Fruit fly (Drosophila melanogaster) whole organism, prepupa: ENCODE data around the gene colt.

Experiments
- Blimp-1 ChIP-seq: fragments of 200-800 bp; sonication (Bioruptor generic); optimal IDR thresholded peaks from 3 replicates; lab custom pipeline; 2017; ENCODE audit warnings: missing biosample characterization, missing genetic modification characterization, mild to moderate bottlenecking, moderate library complexity, missing genetic modification reagents
- CG10631 ChIP-seq: fragments of 200-800 bp; sonication (Bioruptor generic); optimal IDR thresholded peaks from 2 replicates; lab custom pipeline; 2016; ENCODE audit warnings: missing biosample characterization, missing genetic modification characterization
- CG10669 ChIP-seq: fragments of 200-800 bp; sonication (Bioruptor generic); optimal IDR thresholded peaks from 3 replicates; lab custom pipeline; 2018; ENCODE audit warnings: missing biosample characterization, mild to moderate bottlenecking, missing genetic modification characterization, moderate library complexity
- CG11902 ChIP-seq: fragments of 200-800 bp; sonication (Bioruptor generic); optimal IDR thresholded peaks from 3 replicates; lab custom pipeline; 2016; ENCODE audit warnings: missing biosample characterization, missing genetic modification characterization
- CG15336 ChIP-seq: fragments of 200-800 bp; sonication (Bioruptor generic); IDR thresholded peaks from 2 replicates; pipeline ENCODE4 v1.3.6; 2022; ENCODE audit warnings: missing biosample characterization, missing genetic modification characterization
- CG1621 ChIP-seq: fragments of 200-800 bp; sonication (Bioruptor generic); optimal IDR thresholded peaks from 3 replicates; lab custom pipeline; 2018; ENCODE audit warnings: missing biosample characterization, mild to moderate bottlenecking, missing genetic modification characterization
- CG16779 ChIP-seq: fragments of 200-800 bp; sonication (Bioruptor generic); optimal IDR thresholded peaks from 3 replicates; lab custom pipeline; 2017; ENCODE audit warnings: missing biosample characterization, mild to moderate bottlenecking, missing genetic modification characterization
- CG3032 ChIP-seq: fragments of 200-800 bp; optimal IDR thresholded peaks from 2 replicates; lab custom pipeline; 2019; ENCODE audit warnings: missing biosample characterization, mild to moderate bottlenecking, missing genetic modification characterization, moderate library complexity
- CG3919 ChIP-seq: fragments of 200-800 bp; sonication (Bioruptor generic); optimal IDR thresholded peaks from 3 replicates; lab custom pipeline; 2016; ENCODE audit warnings: missing biosample characterization, missing genetic modification characterization
- CG4318 ChIP-seq: fragments of 200-800 bp; sonication (Bioruptor generic); optimal IDR thresholded peaks from 3 replicates; lab custom pipeline; 2017; ENCODE audit warnings: missing biosample characterization, mild to moderate bottlenecking, missing genetic modification characterization
- CG6276 ChIP-seq: fragments of 200-800 bp; sonication (Bioruptor generic); optimal IDR thresholded peaks from 2 replicates; lab custom pipeline; 2017; ENCODE audit warnings: missing biosample characterization, mild to moderate bottlenecking, missing genetic modification characterization
- CG6792 ChIP-seq: fragments of 200-800 bp; sonication (Bioruptor generic); optimal IDR thresholded peaks from 3 replicates; lab custom pipeline; 2016; ENCODE audit warnings: missing biosample characterization, missing genetic modification characterization
- CG6808 ChIP-seq: fragments of 200-800 bp; sonication (Bioruptor generic); optimal IDR thresholded peaks from 3 replicates; lab custom pipeline; 2017; ENCODE audit warnings: missing biosample characterization, missing genetic modification characterization, mild to moderate bottlenecking, moderate library complexity, missing genetic modification reagents
- CG6854 ChIP-seq: fragments of 200-800 bp; sonication (Bioruptor generic); optimal IDR thresholded peaks from 2 replicates; lab custom pipeline; 2017; ENCODE audit warnings: missing biosample characterization, mild to moderate bottlenecking, missing genetic modification characterization
- CG7368 ChIP-seq: fragments of 200-800 bp; sonication (Bioruptor generic); optimal IDR thresholded peaks from 3 replicates; lab custom pipeline; 2016; ENCODE audit warnings: missing biosample characterization, missing genetic modification characterization
- CG8119 ChIP-seq: fragments of 200-800 bp; sonication (Bioruptor generic); IDR thresholded peaks from 3 replicates; pipeline ENCODE4 v1.3.6; 2022; ENCODE audit warnings: missing biosample characterization, missing genetic modification characterization
- CG8319 ChIP-seq: fragments of 200-800 bp; sonication (Bioruptor generic); optimal IDR thresholded peaks from 3 replicates; lab custom pipeline; 2016; ENCODE audit warnings: missing biosample characterization, missing genetic modification characterization
- CG8632 ChIP-seq: fragments of 200-800 bp; sonication (Bioruptor generic); optimal IDR thresholded peaks from 3 replicates; lab custom pipeline; 2016; ENCODE audit warnings: missing biosample characterization, missing genetic modification characterization
- CG9139 ChIP-seq: fragments of 200-800 bp; sonication (Bioruptor generic); optimal IDR thresholded peaks from 3 replicates; lab custom pipeline; 2017; ENCODE audit warnings: missing biosample characterization, mild to moderate bottlenecking, missing genetic modification characterization
- Eip78C ChIP-seq: fragments of 200-800 bp; sonication (Bioruptor generic); peaks from one replicate; lab custom pipeline; 2016; ENCODE audit warnings: missing biosample characterization, missing genetic modification characterization
- Ets21C ChIP-seq: fragments of 200-800 bp; sonication (Bioruptor generic); optimal IDR thresholded peaks from 3 replicates; lab custom pipeline; 2016; ENCODE audit warnings: missing biosample characterization, missing genetic modification characterization
- Ets96B ChIP-seq: fragments of 200-800 bp; optimal IDR thresholded peaks from 2 replicates; lab custom pipeline; 2019; ENCODE audit warnings: missing biosample characterization, mild to moderate bottlenecking, missing genetic modification characterization, moderate library complexity
- Hr38 ChIP-seq: sonication (Bioruptor generic); optimal IDR thresholded peaks from 2 replicates; lab custom pipeline; 2016; ENCODE audit warnings: missing biosample characterization, missing genetic modification characterization
- Hr39 ChIP-seq: fragments of 200-800 bp; sonication (Bioruptor generic); optimal IDR thresholded peaks from 2 replicates; lab custom pipeline; 2016; ENCODE audit warnings: missing biosample characterization, missing genetic modification characterization
- Hr4 ChIP-seq: fragments of 200-800 bp; sonication (Bioruptor generic); optimal IDR thresholded peaks from 3 replicates; lab custom pipeline; 2016; ENCODE audit warnings: missing biosample characterization, missing genetic modification characterization
- Lpt ChIP-seq: fragments of 200-800 bp; sonication (Bioruptor generic); optimal IDR thresholded peaks from 3 replicates; lab custom pipeline; 2016; ENCODE audit warnings: missing biosample characterization, missing genetic modification characterization
- Met ChIP-seq: fragments of 200-800 bp; sonication (Bioruptor generic); optimal IDR thresholded peaks from 3 replicates; lab custom pipeline; 2016; ENCODE audit warnings: missing biosample characterization, missing genetic modification characterization
- OdsH ChIP-seq: fragments of 200-800 bp; sonication (Bioruptor generic); optimal IDR thresholded peaks from 3 replicates; lab custom pipeline; 2016; ENCODE audit warnings: missing biosample characterization, missing genetic modification characterization
- Smox ChIP-seq: fragments of 200-800 bp; sonication (Bioruptor generic); optimal IDR thresholded peaks from 3 replicates; lab custom pipeline; 2016; ENCODE audit warnings: missing biosample characterization, missing genetic modification characterization
- Sox14 ChIP-seq: fragments of 200-800 bp; sonication (Bioruptor generic); optimal IDR thresholded peaks from 3 replicates; lab custom pipeline; 2016; ENCODE audit warnings: missing biosample characterization, missing genetic modification characterization
- achi ChIP-seq: fragments of 200-800 bp; sonication (Bioruptor generic); optimal IDR thresholded peaks from 3 replicates; lab custom pipeline; 2016; ENCODE audit warnings: missing biosample characterization, missing genetic modification characterization
- acj6 ChIP-seq: fragments of 200-800 bp; sonication (Bioruptor generic); optimal IDR thresholded peaks from 3 replicates; lab custom pipeline; 2016; ENCODE audit warnings: missing biosample characterization, missing genetic modification characterization
- cyc ChIP-seq: fragments of 200-800 bp; sonication (Bioruptor generic); optimal IDR thresholded peaks from 3 replicates; lab custom pipeline; 2016; ENCODE audit warnings: missing biosample characterization, missing genetic modification characterization
- dac ChIP-seq: fragments of 200-800 bp; sonication (Bioruptor generic); optimal IDR thresholded peaks from 2 replicates; lab custom pipeline; 2017; ENCODE audit warnings: missing biosample characterization, mild to moderate bottlenecking, missing genetic modification characterization
- dsx ChIP-seq: fragments of 200-800 bp; optimal IDR thresholded peaks from 3 replicates; lab custom pipeline; 2019; ENCODE audit warnings: missing biosample characterization, mild to moderate bottlenecking, missing genetic modification characterization, moderate library complexity; ENCODE audit not compliant: poor library complexity, severe bottlenecking
- eg ChIP-seq: fragments of 200-800 bp; sonication (Bioruptor generic); IDR thresholded peaks from 3 replicates; pipeline ENCODE4 v1.3.6; 2022; ENCODE audit warnings: missing biosample characterization, missing genetic modification characterization
- esn ChIP-seq: fragments of 200-800 bp; sonication (Bioruptor generic); optimal IDR thresholded peaks from 2 replicates; lab custom pipeline; 2016; ENCODE audit warnings: missing biosample characterization, mild to moderate bottlenecking, missing genetic modification characterization, moderate library complexity
- fd59A ChIP-seq: fragments of 200-800 bp; sonication (Bioruptor generic); optimal IDR thresholded peaks from 2 replicates; lab custom pipeline; 2017; ENCODE audit warnings: missing biosample characterization, mild to moderate bottlenecking, missing genetic modification characterization, missing genetic modification reagents
- fd85E ChIP-seq: fragments of 200-800 bp; sonication (Bioruptor generic); optimal IDR thresholded peaks from 3 replicates; lab custom pipeline; 2016; ENCODE audit warnings: missing biosample characterization, missing genetic modification characterization
- fkh ChIP-seq: fragments of 200-800 bp; sonication (Bioruptor generic); optimal IDR thresholded peaks from 3 replicates; lab custom pipeline; 2017; ENCODE audit warnings: missing biosample characterization, mild to moderate bottlenecking, missing genetic modification characterization, moderate library complexity
- net ChIP-seq: fragments of 200-800 bp; sonication (Bioruptor generic); optimal IDR thresholded peaks from 3 replicates; lab custom pipeline; 2016; ENCODE audit warnings: missing biosample characterization, missing genetic modification characterization
- salr ChIP-seq, 2 experiments: fragments of 200-800 bp; sonication (Bioruptor generic); optimal IDR thresholded peaks; 3 replicates each; lab custom pipeline; 2016 to 2018; ENCODE audit warnings: missing biosample characterization in 2 of 2, missing genetic modification characterization in 2 of 2, mild to moderate bottlenecking in 1 of 2
- spab ChIP-seq: fragments of 200-800 bp; sonication (Bioruptor generic); optimal IDR thresholded peaks from 2 replicates; lab custom pipeline; 2017; ENCODE audit warnings: missing biosample characterization, mild to moderate bottlenecking, missing genetic modification characterization, missing genetic modification reagents
- ss ChIP-seq, 2 experiments: fragments of 200-800 bp; sonication (Bioruptor generic); optimal IDR thresholded peaks; 2 replicates in 1 of 2; 3 replicates in 1 of 2; lab custom pipeline; 2017 to 2018; ENCODE audit warnings: mild to moderate bottlenecking in 2 of 2, missing biosample characterization in 2 of 2, missing genetic modification characterization in 2 of 2, moderate library complexity in 1 of 2
- svp ChIP-seq: fragments of 200-800 bp; sonication (Bioruptor generic); peaks from one replicate; lab custom pipeline; 2016; ENCODE audit warnings: missing biosample characterization, missing genetic modification characterization
- topi ChIP-seq: fragments of 200-800 bp; sonication (Bioruptor generic); optimal IDR thresholded peaks from 3 replicates; lab custom pipeline; 2016; ENCODE audit warnings: missing biosample characterization, missing genetic modification characterization

Gene colt

DNA sequence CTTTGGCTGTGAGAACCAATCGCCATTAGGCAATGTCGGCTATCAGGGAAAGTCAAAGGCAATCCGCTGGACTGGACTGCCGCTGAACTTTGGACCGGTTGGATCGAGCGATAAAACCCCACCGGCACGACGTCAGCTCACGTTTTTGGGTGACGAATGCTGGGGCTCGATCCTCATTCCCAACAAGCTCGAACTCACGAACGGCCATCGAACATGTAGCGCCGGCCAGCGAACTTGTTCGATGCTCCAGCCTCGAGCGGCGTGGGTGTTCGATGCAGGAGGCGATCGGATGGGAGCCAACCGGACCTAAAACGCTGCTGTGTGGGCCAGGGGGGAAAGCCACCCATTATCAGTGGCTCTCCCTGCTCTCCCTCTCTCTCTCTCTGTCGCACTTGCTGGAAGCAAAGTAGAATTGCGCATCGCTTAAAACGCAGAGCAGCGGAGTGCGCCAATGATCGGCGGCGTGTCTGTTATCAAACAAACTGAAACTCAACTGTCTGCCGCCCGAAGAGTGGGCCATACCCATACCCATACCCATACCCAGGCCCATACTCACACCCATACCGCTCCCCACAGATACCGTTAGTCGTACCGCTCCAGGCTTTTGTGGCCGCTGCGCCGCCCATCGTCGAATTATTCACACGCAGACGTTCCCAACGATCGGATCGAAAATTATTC, 34.9 kb upstream of the colt start, which contains the start of gene daw (continued):
- TF ChIP-seq achi = peak; percentile 60
- peak; percentile 39 for TF ChIP-seq CG8319
- peak; percentile 25 for TF ChIP-seq dac (GFP tag; lab: Kevin White, UChicago)
- TF ChIP-seq Ets21C = no peak
- no peak for TF ChIP-seq OdsH (GFP tag; lab: Kevin White, UChicago)
- peak; percentile 72 for TF ChIP-seq CG3919 (GFP tag; lab: Kevin White, UChicago)
- TF ChIP-seq ss (GFP tag; optimal IDR thresholded peaks at IDR 0.05; lab: Kevin White, UChicago) = peak; percentile 84 to 88
- TF ChIP-seq fd85E (GFP tag; lab: Kevin White, UChicago) = peak; percentile 43
- no peak for TF ChIP-seq CG10631
- no peak for TF ChIP-seq CG6792
- peak; percentile 79 for TF ChIP-seq net (GFP tag; lab: Kevin White, UChicago)
- TF ChIP-seq acj6 (GFP tag; lab: Kevin White, UChicago) = no peak
- TF ChIP-seq CG11902 (GFP tag; lab: Kevin White, UChicago) = no peak
- peak; percentile 37 for TF ChIP-seq dsx (GFP tag; lab: Kevin White, UChicago)
- TF ChIP-seq CG7368 = peak; percentile 68
- peak; percentile 84 for TF ChIP-seq CG6276 (GFP tag; lab: Kevin White, UChicago)
- TF ChIP-seq cyc = no peak

DNA sequence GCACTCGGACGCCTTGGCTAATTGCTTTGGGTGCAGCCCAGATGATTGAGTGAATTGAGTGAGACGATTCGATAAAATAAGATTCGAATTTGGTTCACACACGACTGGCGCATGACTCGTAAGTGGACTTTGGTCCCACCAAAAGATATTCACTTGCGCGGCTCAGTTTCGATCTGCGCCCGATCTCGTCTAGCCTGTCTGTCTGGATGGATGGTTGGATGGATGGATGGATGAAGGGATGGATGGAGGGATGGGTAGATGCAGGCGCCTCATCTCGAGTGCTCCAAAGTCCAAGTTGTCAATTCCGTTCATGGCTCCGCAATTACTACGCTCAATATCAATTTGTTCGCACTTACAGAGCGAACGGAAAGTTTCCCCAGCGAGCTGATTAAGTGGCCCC, 32.7 kb upstream of the colt start:
- TF ChIP-seq fd59A (GFP tag; lab: Kevin White, UChicago) (no peak), net (GFP tag; lab: Kevin White, UChicago) (peak; percentile 38), Lpt (GFP tag; lab: Kevin White, UChicago) (peak; percentile 10), svp (peak; percentile 10), CG6808 (GFP tag; lab: Kevin White, UChicago) (peak; percentile 84), Hr39 (GFP tag; lab: Kevin White, UChicago) (no peak), eg (GFP tag; lab: Robert Waterston, UW) (0 out of 3 replicates have a peak, but pooled peaks have one; percentile 37), CG6792 (no peak), esn (GFP tag; lab: Kevin White, UChicago) (no peak), CG3032 (tag; lab: Kevin White, UChicago) (peak; percentile 16), CG6276 (GFP tag; lab: Kevin White, UChicago) (peak; percentile 88), Hr4 (GFP tag; lab: Kevin White, UChicago) (peak; percentile 3), CG10669 (GFP tag; lab: Kevin White, UChicago) (peak; percentile 57), CG11902 (GFP tag; lab: Kevin White, UChicago) (no peak), Ets96B (tag; lab: Kevin White, UChicago) (peak; percentile 33), CG16779 (tag; lab: Kevin White, UChicago) (peak; percentile 39), topi (GFP tag; lab: Kevin White, UChicago) (no peak), Eip78C (GFP tag; lab: Kevin White, UChicago) (peak; percentile 76), CG4318 (GFP tag; lab: Kevin White, UChicago) (no peak), ss (GFP tag; optimal IDR thresholded peaks at IDR 0.05; lab: Kevin White, UChicago) (peak; percentile 90 to 91), CG9139 (peak; percentile 88), CG10631 (no peak), salr (GFP tag; optimal IDR thresholded peaks at IDR 0.05; lab: Kevin White, UChicago) (no peak), CG1621 (tag; lab: Kevin White, UChicago) (peak; percentile 55), CG7368 (peak; percentile 33), spab (GFP tag; lab: Kevin White, UChicago) (peak; percentile 73), fkh (GFP tag; lab: Kevin White, UChicago) (no peak), CG6854 (GFP tag; lab: Kevin White, UChicago) (peak; percentile 32), CG8632 (GFP tag; lab: Kevin White, UChicago) (no peak), Smox (GFP tag; lab: Kevin White, UChicago) (no peak), CG8119 (GFP tag; lab: Robert Waterston, UW) (peak; percentile 59; the same call in 2 of the 3 replicates), Hr38 (peak; percentile 27), CG3919 (GFP tag; lab: Kevin White, UChicago) (peak; percentile 43), Met (no peak), CG15336 (GFP tag; lab: Robert Waterston, UW) (peak; percentile 43), Sox14 (GFP tag; lab: Kevin White, UChicago) (no peak), Blimp-1 (GFP tag; lab: Kevin White, UChicago) (no peak)
